Fruit fly (Drosophila melanogaster) whole organism, embryonic: Measurements from ENCODE around the gene Syx18.

Experiments
- Bgb ChIP-seq: fragments of 200-800 bp; sonication (Bioruptor generic); IDR thresholded peaks from 2 replicates; pipeline ENCODE4 v1.3.6; 2022; ENCODE audit warnings: missing biosample characterization, missing genetic modification characterization; ENCODE audit not compliant: partially characterized antibody
- CG12391 ChIP-seq: fragments of 200-800 bp; sonication (Bioruptor generic); optimal IDR thresholded peaks from 3 replicates; lab custom pipeline; 2018; ENCODE audit warnings: missing biosample characterization, mild to moderate bottlenecking, missing genetic modification characterization, moderate library complexity
- CG12769 ChIP-seq: fragments of 200-800 bp; sonication (Bioruptor generic); optimal IDR thresholded peaks from 2 replicates; lab custom pipeline; 2019; ENCODE audit warnings: missing biosample characterization, mild to moderate bottlenecking, missing genetic modification characterization, moderate library complexity
- CG1603 ChIP-seq: fragments of 200-800 bp; sonication (Bioruptor generic); optimal IDR thresholded peaks from 2 replicates; lab custom pipeline; 2019; ENCODE audit warnings: missing biosample characterization, mild to moderate bottlenecking, missing genetic modification characterization, moderate library complexity
- CG17186 ChIP-seq: fragments of 200-800 bp; sonication (Bioruptor generic); optimal IDR thresholded peaks from 3 replicates; lab custom pipeline; 2017; ENCODE audit warnings: missing biosample characterization, missing genetic modification reagents, missing genetic modification characterization
- CG17829 ChIP-seq: fragments of 200-800 bp; optimal IDR thresholded peaks from 2 replicates; lab custom pipeline; 2019; ENCODE audit warnings: missing biosample characterization, mild to moderate bottlenecking, missing genetic modification characterization, moderate library complexity
- CG2678 ChIP-seq: fragments of 200-800 bp; sonication (Bioruptor generic); optimal IDR thresholded peaks from 3 replicates; lab custom pipeline; 2019; ENCODE audit warnings: missing biosample characterization, mild to moderate bottlenecking, missing genetic modification characterization, moderate library complexity
- CG30020 ChIP-seq: fragments of 200-800 bp; optimal IDR thresholded peaks from 2 replicates; lab custom pipeline; 2019; ENCODE audit warnings: missing biosample characterization, mild to moderate bottlenecking, missing genetic modification characterization, moderate library complexity
- CG3065 ChIP-seq: fragments of 200-800 bp; sonication (Bioruptor generic); optimal IDR thresholded peaks from 2 replicates; lab custom pipeline; 2016; ENCODE audit warnings: missing biosample characterization, missing genetic modification characterization
- CG33213 ChIP-seq: fragments of 200-800 bp; sonication (Bioruptor generic); optimal IDR thresholded peaks from 3 replicates; lab custom pipeline; 2016; ENCODE audit warnings: missing biosample characterization, missing genetic modification characterization
- CG34376 ChIP-seq: fragments of 200-800 bp; sonication (Bioruptor generic); optimal IDR thresholded peaks from 2 replicates; lab custom pipeline; 2018; ENCODE audit warnings: missing biosample characterization, mild to moderate bottlenecking, missing genetic modification characterization
- CG6765 ChIP-seq: fragments of 200-800 bp; sonication (Bioruptor generic); optimal IDR thresholded peaks from 3 replicates; lab custom pipeline; 2017; ENCODE audit warnings: missing biosample characterization, mild to moderate bottlenecking, missing genetic modification characterization
- CG8944 ChIP-seq: fragments of 200-800 bp; sonication (Bioruptor generic); optimal IDR thresholded peaks from 3 replicates; lab custom pipeline; 2016; ENCODE audit warnings: missing biosample characterization, missing genetic modification characterization
- CG9609 ChIP-seq: fragments of 200-800 bp; sonication (Bioruptor generic); optimal IDR thresholded peaks from 3 replicates; lab custom pipeline; 2016; ENCODE audit warnings: missing biosample characterization, missing genetic modification characterization
- CG9797 ChIP-seq: fragments of 200-800 bp; sonication (Bioruptor generic); optimal IDR thresholded peaks from 3 replicates; lab custom pipeline; 2018; ENCODE audit warnings: missing biosample characterization, mild to moderate bottlenecking, missing genetic modification characterization
- CHES-1-like ChIP-seq: fragments of 200-800 bp; sonication (Bioruptor generic); optimal IDR thresholded peaks from 2 replicates; lab custom pipeline; 2016; ENCODE audit warnings: missing biosample characterization, missing genetic modification characterization
- D ChIP-seq, 2 experiments: fragments of 200-800 bp in 1 of 2; fragments of >200 bp in 1 of 2; sonication (Bioruptor generic) in 1 of 2; optimal IDR thresholded peaks; 2 replicates in 1 of 2; 3 replicates in 1 of 2; lab custom pipeline; 2017; ENCODE audit warnings: mild to moderate bottlenecking in 1 of 2, missing biosample characterization in 1 of 2, missing genetic modification characterization in 1 of 2, missing genetic modification reagents in 1 of 2
- Dek ChIP-seq: fragments of 200-800 bp; sonication (Bioruptor generic); optimal IDR thresholded peaks from 3 replicates; lab custom pipeline; 2019; ENCODE audit warnings: missing biosample characterization, mild to moderate bottlenecking, missing genetic modification characterization, moderate library complexity
- Doc3 ChIP-seq: fragments of 200-800 bp; sonication (Bioruptor generic); IDR thresholded peaks from 3 replicates; pipeline ENCODE4 v1.3.6; 2022; ENCODE audit warnings: missing biosample characterization, missing genetic modification characterization; ENCODE audit not compliant: partially characterized antibody
- E2f1 ChIP-seq: fragments of 200-800 bp; sonication (Bioruptor generic); IDR thresholded peaks from 2 replicates; pipeline ENCODE4 v1.3.6; 2022; ENCODE audit warnings: missing biosample characterization, missing genetic modification characterization
- HLH54F ChIP-seq: fragments of 200-800 bp; sonication (Bioruptor generic); optimal IDR thresholded peaks from 3 replicates; lab custom pipeline; 2016; ENCODE audit warnings: missing biosample characterization, missing genetic modification characterization
- HmgZ ChIP-seq: fragments of 200-800 bp; sonication (Bioruptor generic); optimal IDR thresholded peaks from 2 replicates; lab custom pipeline; 2018; ENCODE audit warnings: missing biosample characterization, mild to moderate bottlenecking, missing genetic modification characterization
- Jarid2 ChIP-seq: fragments of 200-800 bp; sonication (Bioruptor generic); optimal IDR thresholded peaks from 3 replicates; lab custom pipeline; 2017; ENCODE audit warnings: mild to moderate bottlenecking, missing biosample characterization, missing genetic modification reagents, missing genetic modification characterization
- MESR4 ChIP-seq: fragments of 200-800 bp; sonication (Bioruptor generic); optimal IDR thresholded peaks from 2 replicates; lab custom pipeline; 2018; ENCODE audit warnings: missing biosample characterization, mild to moderate bottlenecking, missing genetic modification characterization, moderate library complexity
- Max ChIP-seq: fragments of 200-800 bp; sonication (Bioruptor generic); optimal IDR thresholded peaks from 2 replicates; lab custom pipeline; 2016; ENCODE audit warnings: missing biosample characterization, mild to moderate bottlenecking, missing genetic modification characterization
- NfI ChIP-seq: fragments of 200-800 bp; sonication (Bioruptor generic); optimal IDR thresholded peaks from 3 replicates; lab custom pipeline; 2018; ENCODE audit warnings: missing biosample characterization, mild to moderate bottlenecking, missing genetic modification characterization, moderate library complexity
- PHDP ChIP-seq: fragments of 200-800 bp; sonication (Bioruptor generic); optimal IDR thresholded peaks from 3 replicates; lab custom pipeline; 2018; ENCODE audit warnings: missing biosample characterization, mild to moderate bottlenecking, missing genetic modification characterization, moderate library complexity
- Pdp1 ChIP-seq, 2 experiments: fragments of 200-800 bp; sonication (Bioruptor generic); optimal IDR thresholded peaks; 3 replicates each; lab custom pipeline; 2016; ENCODE audit warnings: missing biosample characterization in 2 of 2, missing genetic modification characterization in 2 of 2, mild to moderate bottlenecking in 1 of 2, moderate library complexity in 1 of 2
- Sin3A ChIP-seq: fragments of >200 bp; optimal IDR thresholded peaks from 2 replicates; lab custom pipeline; 2018
- Sry-δ ChIP-seq: fragments of 200-800 bp; sonication (Bioruptor generic); optimal IDR thresholded peaks from 2 replicates; lab custom pipeline; 2016; ENCODE audit warnings: missing biosample characterization, missing genetic modification characterization
- YL-1 ChIP-seq: fragments of 200-800 bp; sonication (Bioruptor generic); optimal IDR thresholded peaks from 3 replicates; lab custom pipeline; 2017; ENCODE audit warnings: missing biosample characterization, mild to moderate bottlenecking, missing genetic modification characterization
- amos ChIP-seq: fragments of 200-800 bp; sonication (Bioruptor generic); IDR thresholded peaks from 2 replicates; pipeline ENCODE4 v1.3.6; 2022; ENCODE audit warnings: missing biosample characterization, missing genetic modification characterization; ENCODE audit not compliant: partially characterized antibody
- bbx ChIP-seq: fragments of 200-800 bp; sonication (Bioruptor generic); IDR thresholded peaks from 2 replicates; pipeline ENCODE4 v1.3.6; 2022; ENCODE audit warnings: missing biosample characterization, missing genetic modification characterization; ENCODE audit not compliant: partially characterized antibody
- en ChIP-seq: fragments of 200-800 bp; sonication (Bioruptor generic); optimal IDR thresholded peaks from 2 replicates; lab custom pipeline; 2016; ENCODE audit warnings: missing biosample characterization, missing genetic modification characterization
- ewg ChIP-seq: fragments of 200-800 bp; sonication (Bioruptor generic); optimal IDR thresholded peaks from 3 replicates; lab custom pipeline; 2017; ENCODE audit warnings: mild to moderate bottlenecking, missing biosample characterization, missing genetic modification reagents, missing genetic modification characterization
- fd102C ChIP-seq: fragments of 200-800 bp; sonication (Bioruptor generic); optimal IDR thresholded peaks from 2 replicates; lab custom pipeline; 2018; ENCODE audit warnings: missing biosample characterization, mild to moderate bottlenecking, missing genetic modification characterization, moderate library complexity
- ftz-f1 ChIP-seq: fragments of 200-800 bp; sonication (Bioruptor generic); optimal IDR thresholded peaks from 2 replicates; lab custom pipeline; 2016; ENCODE audit warnings: missing biosample characterization, missing genetic modification characterization
- gro ChIP-seq: fragments of 200-800 bp; sonication (Bioruptor generic); optimal IDR thresholded peaks from 2 replicates; lab custom pipeline; 2016; ENCODE audit warnings: missing biosample characterization, missing genetic modification characterization
- jing ChIP-seq: fragments of 200-800 bp; sonication (Bioruptor generic); optimal IDR thresholded peaks from 2 replicates; lab custom pipeline; 2018; ENCODE audit warnings: missing biosample characterization, mild to moderate bottlenecking, missing genetic modification characterization
- knrl ChIP-seq: fragments of 200-800 bp; sonication (Bioruptor generic); IDR thresholded peaks from 3 replicates; pipeline ENCODE4 v1.3.6; 2022; ENCODE audit warnings: missing biosample characterization, missing genetic modification characterization; ENCODE audit not compliant: partially characterized antibody
- mirr ChIP-seq: fragments of 200-800 bp; sonication (Bioruptor generic); optimal IDR thresholded peaks from 3 replicates; lab custom pipeline; 2018; ENCODE audit warnings: missing biosample characterization, mild to moderate bottlenecking, missing genetic modification characterization
- nau ChIP-seq: fragments of 200-800 bp; sonication (Bioruptor generic); optimal IDR thresholded peaks from 3 replicates; lab custom pipeline; 2017; ENCODE audit warnings: missing biosample characterization, mild to moderate bottlenecking, missing genetic modification characterization, missing genetic modification reagents
- nom ChIP-seq: fragments of 200-800 bp; sonication (Bioruptor generic); optimal IDR thresholded peaks from 2 replicates; lab custom pipeline; 2017; ENCODE audit warnings: missing biosample characterization, missing genetic modification characterization, mild to moderate bottlenecking, moderate library complexity, missing genetic modification reagents
- psq ChIP-seq: fragments of 200-800 bp; sonication (Bioruptor generic); optimal IDR thresholded peaks from 2 replicates; lab custom pipeline; 2017; ENCODE audit warnings: missing biosample characterization, missing genetic modification characterization
- ranshi ChIP-seq: fragments of 200-800 bp; sonication (Bioruptor generic); IDR thresholded peaks from 2 replicates; pipeline ENCODE4 v1.3.6; 2022; ENCODE audit warnings: missing biosample characterization, missing genetic modification characterization
- sna ChIP-seq: fragments of 200-800 bp; sonication (Bioruptor generic); IDR thresholded peaks from 2 replicates; pipeline ENCODE4 v1.3.6; 2022; ENCODE audit warnings: missing biosample characterization, missing genetic modification characterization; ENCODE audit not compliant: partially characterized antibody
- tgo ChIP-seq: fragments of 200-800 bp; sonication (Bioruptor generic); IDR thresholded peaks from 3 replicates; pipeline ENCODE4 v1.3.6; 2022; ENCODE audit warnings: missing biosample characterization, missing genetic modification characterization
- trem ChIP-seq: fragments of 200-800 bp; optimal IDR thresholded peaks from 3 replicates; lab custom pipeline; 2019; ENCODE audit warnings: missing biosample characterization, mild to moderate bottlenecking, missing genetic modification characterization, moderate library complexity
- unpg ChIP-seq: fragments of 200-800 bp; sonication (Bioruptor generic); optimal IDR thresholded peaks from 3 replicates; lab custom pipeline; 2018; ENCODE audit warnings: missing biosample characterization, mild to moderate bottlenecking, missing genetic modification characterization, moderate library complexity

Gene Syx18

dm6 chr3R:24625517-24625925 lies at the start of gene Syx18, which contains the start of gene atl:
TSS of gene Syx18 (minus strand) at chr3R:24625562.
TSS of gene atl (plus strand) at chr3R:24625671.
- TF ChIP-seq Sin3A (lab: Kevin White, UChicago) (peak; percentile 78), mirr (GFP tag; lab: Kevin White, UChicago) (peak; percentile 13), psq (GFP tag; lab: Kevin White, UChicago) (no peak), CG34376 (GFP tag; lab: Kevin White, UChicago) (peak; percentile 40), knrl (peak; percentile 41; the same call in 1 of the 3 replicates), CG6765 (GFP tag; lab: Kevin White, UChicago) (no peak), Doc3 (GFP tag; lab: Robert Waterston, UW) (no peak), NfI (GFP tag; lab: Kevin White, UChicago) (peak; percentile 5), Sry-δ (GFP tag; lab: Kevin White, UChicago) (peak; percentile 59), CG9609 (GFP tag; lab: Kevin White, UChicago) (peak; percentile 3), HmgZ (tag; lab: Kevin White, UChicago) (peak; percentile 85), Dek (peak; percentile 4), jing (GFP tag; lab: Kevin White, UChicago) (no peak), Max (peak; percentile 3), PHDP (tag; lab: Kevin White, UChicago) (peak; percentile 32), MESR4 (peak; percentile 96), CG12769 (tag; lab: Kevin White, UChicago) (no peak), CG17186 (GFP tag; lab: Kevin White, UChicago) (peak; percentile 48), Pdp1 (GFP tag; optimal IDR thresholded peaks at IDR 0.05; lab: Kevin White, UChicago) (peak; percentile 10 to 38), sna (GFP tag; lab: Robert Waterston, UW) (peak; percentile 54), HLH54F (GFP tag; lab: Kevin White, UChicago) (peak; percentile 15), gro (GFP tag; lab: Kevin White, UChicago) (peak; percentile 68), Bgb (peak; percentile 32; the same call in 1 of the 2 replicates), ftz-f1 (GFP tag; lab: Kevin White, UChicago) (peak; percentile 9), CG2678 (tag; lab: Kevin White, UChicago) (no peak), CHES-1-like (GFP tag; lab: Kevin White, UChicago) (peak; percentile 8), nau (GFP tag; lab: Kevin White, UChicago) (peak; percentile 35), ewg (GFP tag; lab: Kevin White, UChicago) (peak; percentile 50), bbx (GFP tag; lab: Robert Waterston, UW) (0 out of 2 replicates have a peak, but pooled peaks have one; percentile 34), Jarid2 (peak; percentile 61), YL-1 (GFP tag; lab: Kevin White, UChicago) (peak; percentile 94), CG33213 (GFP tag; lab: Kevin White, UChicago) (peak; percentile 75), tgo (no peak), en (no peak), CG17829 (tag; lab: Kevin White, UChicago) (peak; percentile 64), CG1603 (tag; lab: Kevin White, UChicago) (peak; percentile 90), CG3065 (GFP tag; lab: Kevin White, UChicago) (no peak), amos (GFP tag; lab: Robert Waterston, UW) (peak; percentile 37; the same call in 1 of the 2 replicates), ranshi (GFP tag; lab: Robert Waterston, UW) (no peak), fd102C (GFP tag; lab: Kevin White, UChicago) (no peak), CG8944 (GFP tag; lab: Kevin White, UChicago) (no peak), trem (tag; lab: Kevin White, UChicago) (peak; percentile 80), E2f1 (GFP tag; lab: Robert Waterston, UW) (no peak), nom (GFP tag; lab: Kevin White, UChicago) (peak; percentile 34), CG12391 (tag; lab: Kevin White, UChicago) (peak; percentile 38), CG30020 (tag; lab: Kevin White, UChicago) (peak; percentile 26), CG9797 (GFP tag; lab: Kevin White, UChicago) (peak; percentile 100), D (optimal IDR thresholded peaks at IDR 0.05; lab: Kevin White, UChicago) (peak; percentile 82), D (GFP tag; optimal IDR thresholded peaks at IDR 0.05; lab: Kevin White, UChicago) (no peak), unpg (GFP tag; lab: Kevin White, UChicago) (peak; percentile 37)
